Worm (Caenorhabditis elegans) whole organism, midembryonic: ENCODE measurements around the gene D1014.7.

Experiments
- T22C8.4 ChIP-seq: fragments of 200-800 bp; sonication (Bioruptor generic); IDR thresholded peaks from 2 replicates; pipeline ENCODE4 v1.3.6; 2022; ENCODE audit warnings: missing genetic modification characterization, missing compliant biosample characterization
- cog-1 ChIP-seq: sonication (generic microtip); optimal IDR thresholded peaks from 2 replicates; lab custom pipeline; 2016; ENCODE audit warnings: missing genetic modification characterization, missing compliant biosample characterization
- flt-1 ChIP-seq: fragments of 200-800 bp; sonication (Bioruptor generic); IDR thresholded peaks from 2 replicates; pipeline ENCODE4 v1.3.6; 2022; ENCODE audit warnings: missing genetic modification characterization, missing compliant biosample characterization
- klf-2 ChIP-seq: fragments of 200-800 bp; sonication (Bioruptor generic); conservative IDR thresholded peaks from 2 replicates; pipeline ENCODE4 v1.3.6; 2022; ENCODE audit warnings: missing genetic modification reagents, missing genetic modification characterization, missing compliant biosample characterization
- med-1 ChIP-seq: sonication (generic microtip); optimal IDR thresholded peaks from 2 replicates; lab custom pipeline; 2017; ENCODE audit warnings: missing genetic modification characterization, mild to moderate bottlenecking, missing compliant biosample characterization, antibody characterized with exemption, missing genetic modification reagents; ENCODE audit not compliant: insufficient read depth
- ref-1 ChIP-seq: fragments of 200-800 bp; sonication (Bioruptor generic); conservative IDR thresholded peaks from 2 replicates; pipeline ENCODE4 v1.3.6; 2022; ENCODE audit warnings: missing genetic modification reagents, missing genetic modification characterization, missing compliant biosample characterization
- tab-1 ChIP-seq: fragments of 200-800 bp; sonication (Bioruptor generic); IDR thresholded peaks from 2 replicates; pipeline ENCODE4 v1.3.6; 2022; ENCODE audit warnings: missing genetic modification characterization, missing compliant biosample characterization
- ztf-23 ChIP-seq: fragments of 200-800 bp; sonication (Bioruptor generic); IDR thresholded peaks from 2 replicates; pipeline ENCODE4 v1.3.6; 2022; ENCODE audit warnings: missing genetic modification reagents, missing genetic modification characterization, missing compliant biosample characterization
- ztf-29 ChIP-seq: fragments of 200-800 bp; sonication (Bioruptor generic); IDR thresholded peaks from 2 replicates; pipeline ENCODE4 v1.3.6; 2022; ENCODE audit warnings: missing genetic modification reagents, missing genetic modification characterization, missing compliant biosample characterization

Gene D1014.7

ce11 chrV:8092385-8092784, 25.7 kb upstream of the D1014.7 start, which contains the start of gene str-129:
Gene str-129 (minus strand): TSS chrV:8092485.
- TF ChIP-seq cog-1 (tag; lab: Kevin White, UChicago) (no peak), tab-1 (GFP tag; lab: Robert Waterston, UW) (no peak), med-1 (GFP tag; lab: Kevin White, UChicago) (no peak), ref-1 (GFP tag; lab: Robert Waterston, UW) (no peak), klf-2 (GFP tag; lab: Robert Waterston, UW) (no peak), flt-1 (GFP tag; lab: Robert Waterston, UW) (no peak), T22C8.4 (GFP tag; lab: Robert Waterston, UW) (no peak), ztf-29 (no peak), ztf-23 (GFP tag; lab: Robert Waterston, UW) (no peak)

DNA sequence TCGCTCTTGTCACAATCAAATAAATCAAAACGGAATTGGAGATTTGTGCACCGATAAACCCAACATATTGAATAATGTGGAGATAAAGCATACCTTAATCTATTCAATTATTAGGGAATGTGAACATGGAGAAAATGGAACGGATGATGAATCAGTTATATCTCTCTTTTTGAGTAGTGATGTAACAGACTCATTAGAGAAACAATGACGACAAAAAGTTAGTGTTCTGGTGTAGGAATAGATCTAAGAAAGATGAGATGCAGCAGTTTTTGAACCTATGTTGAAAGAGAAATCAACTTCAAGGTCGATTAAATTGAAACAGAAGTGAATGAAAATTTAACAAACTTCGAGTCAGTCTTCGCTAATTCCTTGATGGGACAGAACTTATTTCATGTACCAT, 22.7 kb upstream of the D1014.7 start, which contains the start of gene str-146:
str-146 (minus strand) TSS at position 101 of the 400 bp plus-strand sequence.
- TF ChIP-seq med-1 (GFP tag; lab: Kevin White, UChicago): no peak
- TF ChIP-seq flt-1 (GFP tag; lab: Robert Waterston, UW): no peak
- no peak for TF ChIP-seq ref-1 (GFP tag; lab: Robert Waterston, UW)
- TF ChIP-seq T22C8.4 (GFP tag; lab: Robert Waterston, UW): no peak
- no peak for TF ChIP-seq tab-1 (GFP tag; lab: Robert Waterston, UW)
- no peak for TF ChIP-seq klf-2 (GFP tag; lab: Robert Waterston, UW)
- TF ChIP-seq ztf-29: no peak
- TF ChIP-seq ztf-23 (GFP tag; lab: Robert Waterston, UW): no peak
- no peak for TF ChIP-seq cog-1 (tag; lab: Kevin White, UChicago)

- TF ChIP-seq flt-1 (GFP tag; lab: Robert Waterston, UW) (no peak), klf-2 (GFP tag; lab: Robert Waterston, UW) (no peak), T22C8.4 (GFP tag; lab: Robert Waterston, UW) (no peak), cog-1 (tag; lab: Kevin White, UChicago) (no peak), ref-1 (GFP tag; lab: Robert Waterston, UW) (no peak), med-1 (GFP tag; lab: Kevin White, UChicago) (no peak), ztf-29 (no peak), tab-1 (GFP tag; lab: Robert Waterston, UW) (no peak), ztf-23 (GFP tag; lab: Robert Waterston, UW) (no peak)
These were observed 19.8 kb upstream of the D1014.7 start, which contains the start of gene str-145 for ce11 chrV:8098239-8098638. Gene str-145 (minus strand): TSS chrV:8098339.

- TF ChIP-seq tab-1 (GFP tag; lab: Robert Waterston, UW) (no peak), cog-1 (tag; lab: Kevin White, UChicago) (no peak)
These were observed 18.8 kb upstream of the D1014.7 start, which contains the start of gene sdz-23 for ce11 chrV:8099306-8099705. Gene sdz-23 (plus strand): TSS chrV:8099606.

DNA sequence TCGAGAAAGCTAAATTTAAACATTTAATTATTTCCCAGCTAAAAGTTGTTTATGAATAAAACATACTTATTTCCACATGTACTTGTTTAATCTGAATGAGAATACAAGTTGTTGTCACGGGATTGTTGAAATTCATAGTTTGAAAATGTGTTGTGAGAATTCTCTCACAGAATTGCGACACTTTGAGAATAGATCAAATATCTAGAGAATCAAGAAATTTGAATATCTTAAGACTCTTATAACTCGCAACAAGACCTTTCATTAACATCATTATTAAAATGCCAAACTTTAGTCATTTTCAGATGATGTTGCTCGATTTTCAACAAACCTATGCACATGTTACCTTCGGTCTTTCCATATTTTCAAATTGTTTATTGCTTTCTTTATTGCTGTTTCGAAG, 15.1 kb upstream of the D1014.7 start, which contains the start of gene str-90:
str-90 (plus strand) TSS at position 301 of the 400 bp plus-strand sequence.
- no peak for TF ChIP-seq cog-1 (tag; lab: Kevin White, UChicago)
- no peak for TF ChIP-seq ref-1 (GFP tag; lab: Robert Waterston, UW)
- no peak for TF ChIP-seq med-1 (GFP tag; lab: Kevin White, UChicago)
- no peak for TF ChIP-seq tab-1 (GFP tag; lab: Robert Waterston, UW)
- TF ChIP-seq flt-1 (GFP tag; lab: Robert Waterston, UW): no peak
- TF ChIP-seq ztf-29: no peak
- TF ChIP-seq klf-2 (GFP tag; lab: Robert Waterston, UW): no peak
- TF ChIP-seq T22C8.4 (GFP tag; lab: Robert Waterston, UW): no peak
- no peak for TF ChIP-seq ztf-23 (GFP tag; lab: Robert Waterston, UW)

ce11 chrV:8104473-8104872, 13.6 kb upstream of the D1014.7 start, which contains the start of gene srlf-16:
Gene srlf-16 (plus strand): TSS chrV:8104773.
- TF ChIP-seq ztf-29: no peak
- TF ChIP-seq ref-1 (GFP tag; lab: Robert Waterston, UW): no peak
- TF ChIP-seq med-1 (GFP tag; lab: Kevin White, UChicago): no peak
- TF ChIP-seq cog-1 (tag; lab: Kevin White, UChicago): no peak
- TF ChIP-seq T22C8.4 (GFP tag; lab: Robert Waterston, UW): no peak
- TF ChIP-seq tab-1 (GFP tag; lab: Robert Waterston, UW): no peak
- TF ChIP-seq klf-2 (GFP tag; lab: Robert Waterston, UW): no peak
- no peak for TF ChIP-seq ztf-23 (GFP tag; lab: Robert Waterston, UW)

- TF ChIP-seq ztf-23 (GFP tag; lab: Robert Waterston, UW): no peak
- TF ChIP-seq klf-2 (GFP tag; lab: Robert Waterston, UW): no peak
- TF ChIP-seq ref-1 (GFP tag; lab: Robert Waterston, UW): no peak
- TF ChIP-seq ztf-29: no peak
- TF ChIP-seq med-1 (GFP tag; lab: Kevin White, UChicago): no peak
- TF ChIP-seq T22C8.4 (GFP tag; lab: Robert Waterston, UW): no peak
These were observed 9.4 kb upstream of the D1014.7 start, which contains the start of gene myo-5 for ce11 chrV:8108670-8109069. Gene myo-5 (plus strand): TSS chrV:8108970.

ce11 chrV:8110816-8111215, 7.2 kb upstream of the D1014.7 start:
- TF ChIP-seq flt-1 (GFP tag; lab: Robert Waterston, UW): no peak
- no peak for TF ChIP-seq tab-1 (GFP tag; lab: Robert Waterston, UW)
- no peak for TF ChIP-seq cog-1 (tag; lab: Kevin White, UChicago)
- no peak for TF ChIP-seq ref-1 (GFP tag; lab: Robert Waterston, UW)
- no peak for TF ChIP-seq med-1 (GFP tag; lab: Kevin White, UChicago)
- TF ChIP-seq ztf-29: no peak
- TF ChIP-seq T22C8.4 (GFP tag; lab: Robert Waterston, UW): no peak
- no peak for TF ChIP-seq klf-2 (GFP tag; lab: Robert Waterston, UW)
- TF ChIP-seq ztf-23 (GFP tag; lab: Robert Waterston, UW): no peak

- no peak for TF ChIP-seq med-1 (GFP tag; lab: Kevin White, UChicago)
- TF ChIP-seq klf-2 (GFP tag; lab: Robert Waterston, UW): no peak
- TF ChIP-seq T22C8.4 (GFP tag; lab: Robert Waterston, UW): no peak
- no peak for TF ChIP-seq flt-1 (GFP tag; lab: Robert Waterston, UW)
These were observed 3.5 kb upstream of the D1014.7 start for ce11 chrV:8114542-8114941.
